Worm (Caenorhabditis elegans): ENCODE data around the gene B0304.4.

ce11 chrII:4571112-4571511, 48.1 kb upstream of the B0304.4 start:
- no peak for TF ChIP-seq flt-1 (GFP tag; IDR thresholded peaks at IDR 0.05)
- no peak for TF ChIP-seq ceh-36 (tag; optimal IDR thresholded peaks at IDR 0.05)
- TF ChIP-seq scrt-1 (GFP tag; IDR thresholded peaks at IDR 0.05): peak; percentile 74
- no peak for TF ChIP-seq aly-1 (tag; optimal IDR thresholded peaks at IDR 0.05)
- no peak for TF ChIP-seq sea-1 (GFP tag; conservative IDR thresholded peaks at IDR 0.05)
- no peak for TF ChIP-seq tbx-11 (GFP tag; IDR thresholded peaks at IDR 0.05)
- TF ChIP-seq ama-1 (optimal IDR thresholded peaks at IDR 0.05): no peak
- no peak for TF ChIP-seq tra-4 (tag; optimal IDR thresholded peaks at IDR 0.05)
- TF ChIP-seq B0310.2 (tag; optimal IDR thresholded peaks at IDR 0.05): no peak
